Worm (Caenorhabditis elegans) whole organism, L3 larva: Measurements from ENCODE around the gene ZC190.8.

Experiments used
- R02D3.7 ChIP-seq: fragments of 150-350 bp; optimal IDR thresholded peaks from 2 replicates; lab custom pipeline; 2014; ENCODE audit warnings: missing biosample characterization, missing genetic modification characterization
- ZK546.5 ChIP-seq: sonication (generic microtip); optimal IDR thresholded peaks from 2 replicates; lab custom pipeline; 2017; ENCODE audit warnings: missing biosample characterization, missing genetic modification characterization
- aly-2 ChIP-seq: fragments of 150-350 bp; optimal IDR thresholded peaks from 2 replicates; lab custom pipeline; 2014; ENCODE audit warnings: missing biosample characterization, missing genetic modification characterization
- ama-1 ChIP-seq: fragments of 150-350 bp; optimal IDR thresholded peaks from 2 replicates; lab custom pipeline; 2018
- ceh-16 ChIP-seq: sonication (generic microtip); optimal IDR thresholded peaks from 2 replicates; lab custom pipeline; 2017; ENCODE audit warnings: missing biosample characterization, missing genetic modification characterization
- ceh-28 ChIP-seq: fragments of 150-350 bp; optimal IDR thresholded peaks from 2 replicates; lab custom pipeline; 2014; ENCODE audit warnings: missing biosample characterization, missing genetic modification reagents, missing genetic modification characterization
- ceh-82 ChIP-seq: fragments of 150-350 bp; optimal IDR thresholded peaks from 2 replicates; lab custom pipeline; 2014; ENCODE audit warnings: missing biosample characterization, missing genetic modification characterization
- ceh-9 ChIP-seq: sonication (generic microtip); optimal IDR thresholded peaks from 2 replicates; lab custom pipeline; 2018; ENCODE audit warnings: missing biosample characterization, missing genetic modification characterization
- daf-12 ChIP-seq: fragments of 150-350 bp; optimal IDR thresholded peaks from 2 replicates; lab custom pipeline; 2014; ENCODE audit warnings: missing biosample characterization, missing genetic modification reagents, missing genetic modification characterization
- egl-5 ChIP-seq: fragments of 150-350 bp; optimal IDR thresholded peaks from 2 replicates; lab custom pipeline; 2017; ENCODE audit warnings: missing biosample characterization, missing genetic modification reagents, missing genetic modification characterization, inconsistent platforms
- elt-1 ChIP-seq: fragments of 150-350 bp; optimal IDR thresholded peaks from 2 replicates; lab custom pipeline; 2014; ENCODE audit warnings: missing biosample characterization, missing genetic modification characterization
- elt-2 ChIP-seq: sonication (generic microtip); optimal IDR thresholded peaks from 2 replicates; lab custom pipeline; 2016; ENCODE audit warnings: missing genetic modification reagents, mild to moderate bottlenecking, missing genetic modification characterization, missing compliant biosample characterization
- elt-3 ChIP-seq, 3 experiments: fragments of 150-350 bp in 1 of 3; sonication (generic microtip) in 2 of 3; optimal IDR thresholded peaks; 2 replicates in 2 of 3; 4 replicates in 1 of 3; lab custom pipeline; 2014 to 2017; ENCODE audit warnings: missing biosample characterization in 3 of 3, missing genetic modification characterization in 3 of 3
- eor-1 ChIP-seq, 2 experiments: fragments of 150-350 bp; optimal IDR thresholded peaks; 2 replicates each; lab custom pipeline; 2014 to 2018; ENCODE audit warnings: missing biosample characterization in 2 of 2, missing genetic modification characterization in 2 of 2
- fkh-10 ChIP-seq: sonication (generic microtip); optimal IDR thresholded peaks from 2 replicates; lab custom pipeline; 2017; ENCODE audit warnings: missing biosample characterization, missing genetic modification reagents, missing genetic modification characterization
- fkh-2 ChIP-seq: fragments of 150-350 bp; optimal IDR thresholded peaks from 2 replicates; lab custom pipeline; 2014; ENCODE audit warnings: missing biosample characterization, missing genetic modification reagents, missing genetic modification characterization
- fos-1 ChIP-seq: fragments of 150-350 bp; optimal IDR thresholded peaks from 2 replicates; lab custom pipeline; 2014; ENCODE audit warnings: missing biosample characterization, missing genetic modification characterization
- hmg-11 ChIP-seq: sonication (generic microtip); optimal IDR thresholded peaks from 2 replicates; lab custom pipeline; 2016; ENCODE audit warnings: missing genetic modification characterization, missing compliant biosample characterization
- jun-1 ChIP-seq: fragments of 150-350 bp; optimal IDR thresholded peaks from 2 replicates; lab custom pipeline; 2014; ENCODE audit warnings: missing biosample characterization, missing genetic modification reagents, missing genetic modification characterization
- lin-15B ChIP-seq: fragments of 150-350 bp; optimal IDR thresholded peaks from 2 replicates; lab custom pipeline; 2014; ENCODE audit warnings: missing biosample characterization, missing genetic modification characterization
- lin-39 ChIP-seq: fragments of 150-350 bp; optimal IDR thresholded peaks from 2 replicates; lab custom pipeline; 2018; ENCODE audit warnings: missing biosample characterization, missing genetic modification reagents, missing genetic modification characterization
- lsy-12 ChIP-seq: sonication (generic microtip); optimal IDR thresholded peaks from 2 replicates; lab custom pipeline; 2016; ENCODE audit warnings: mild to moderate bottlenecking, missing genetic modification characterization, missing compliant biosample characterization
- mdl-1 ChIP-seq: fragments of 150-350 bp; optimal IDR thresholded peaks from 2 replicates; lab custom pipeline; 2014; ENCODE audit warnings: missing biosample characterization, missing genetic modification characterization
- mml-1 ChIP-seq: fragments of 150-350 bp; sonication (generic microtip); optimal IDR thresholded peaks from 3 replicates; lab custom pipeline; 2014; ENCODE audit warnings: missing biosample characterization, missing genetic modification characterization
- nfya-1 ChIP-seq: sonication (generic microtip); optimal IDR thresholded peaks from 2 replicates; lab custom pipeline; 2017; ENCODE audit warnings: missing genetic modification characterization, mild to moderate bottlenecking, missing compliant biosample characterization, antibody characterized with exemption, moderate library complexity; ENCODE audit not compliant: insufficient read depth
- nhr-11 ChIP-seq: fragments of 150-350 bp; optimal IDR thresholded peaks from 2 replicates; lab custom pipeline; 2014; ENCODE audit warnings: missing biosample characterization, missing genetic modification characterization
- nhr-12 ChIP-seq: fragments of 150-350 bp; optimal IDR thresholded peaks from 2 replicates; lab custom pipeline; 2014; ENCODE audit warnings: missing biosample characterization, missing genetic modification characterization
- nhr-23 ChIP-seq: fragments of 150-350 bp; optimal IDR thresholded peaks from 2 replicates; lab custom pipeline; 2014; ENCODE audit warnings: missing biosample characterization, missing genetic modification reagents, missing genetic modification characterization
- nhr-237 ChIP-seq: fragments of 150-350 bp; optimal IDR thresholded peaks from 2 replicates; lab custom pipeline; 2014; ENCODE audit warnings: missing biosample characterization, missing genetic modification characterization
- nhr-25 ChIP-seq: sonication (generic microtip); optimal IDR thresholded peaks from 2 replicates; lab custom pipeline; 2017; ENCODE audit warnings: missing biosample characterization, missing genetic modification characterization
- nhr-28 ChIP-seq: fragments of 150-350 bp; optimal IDR thresholded peaks from 2 replicates; lab custom pipeline; 2014; ENCODE audit warnings: missing biosample characterization, missing genetic modification characterization
- nhr-43 ChIP-seq: sonication (generic microtip); optimal IDR thresholded peaks from 2 replicates; lab custom pipeline; 2016; ENCODE audit warnings: mild to moderate bottlenecking, missing genetic modification characterization, missing compliant biosample characterization; ENCODE audit not compliant: poor library complexity, severe bottlenecking
- nhr-67 ChIP-seq: fragments of 150-350 bp; optimal IDR thresholded peaks from 2 replicates; lab custom pipeline; 2014; ENCODE audit warnings: missing biosample characterization, missing genetic modification characterization
- nhr-76 ChIP-seq: fragments of 150-350 bp; sonication (generic microtip); optimal IDR thresholded peaks from 5 replicates; lab custom pipeline; 2014; ENCODE audit warnings: missing biosample characterization, missing genetic modification characterization
- nhr-77 ChIP-seq: fragments of 150-350 bp; optimal IDR thresholded peaks from 2 replicates; lab custom pipeline; 2014; ENCODE audit warnings: missing biosample characterization, missing genetic modification characterization
- pha-4 ChIP-seq: fragments of 150-350 bp; optimal IDR thresholded peaks from 2 replicates; lab custom pipeline; 2014; ENCODE audit warnings: missing biosample characterization, missing genetic modification reagents, missing genetic modification characterization
- pqm-1 ChIP-seq: fragments of 150-350 bp; optimal IDR thresholded peaks from 2 replicates; lab custom pipeline; 2017; ENCODE audit warnings: missing biosample characterization, missing genetic modification characterization, inconsistent platforms
- sea-2 ChIP-seq: fragments of 150-350 bp; sonication (generic microtip); optimal IDR thresholded peaks from 4 replicates; lab custom pipeline; 2014; ENCODE audit warnings: missing biosample characterization, missing genetic modification reagents, missing genetic modification characterization
- skn-1 ChIP-seq: fragments of 150-350 bp; optimal IDR thresholded peaks from 2 replicates; lab custom pipeline; 2014; ENCODE audit warnings: missing biosample characterization, missing genetic modification characterization
- snpc-4 ChIP-seq: fragments of 150-350 bp; optimal IDR thresholded peaks from 2 replicates; lab custom pipeline; 2014; ENCODE audit warnings: missing biosample characterization, missing genetic modification characterization
- tbx-2 ChIP-seq: sonication (generic microtip); optimal IDR thresholded peaks from 2 replicates; lab custom pipeline; 2016; ENCODE audit warnings: mild to moderate bottlenecking, missing genetic modification characterization, missing compliant biosample characterization
- unc-39 ChIP-seq: sonication (generic microtip); optimal IDR thresholded peaks from 4 replicates; lab custom pipeline; 2017; ENCODE audit warnings: missing biosample characterization, missing genetic modification characterization
- unc-62 ChIP-seq: fragments of 150-350 bp; sonication (generic microtip); optimal IDR thresholded peaks from 4 replicates; lab custom pipeline; 2014; ENCODE audit warnings: missing biosample characterization, missing genetic modification reagents, missing genetic modification characterization
- zag-1 ChIP-seq: fragments of 150-350 bp; optimal IDR thresholded peaks from 2 replicates; lab custom pipeline; 2014; ENCODE audit warnings: missing biosample characterization, missing genetic modification characterization
- ztf-11 ChIP-seq: fragments of 150-350 bp; optimal IDR thresholded peaks from 2 replicates; lab custom pipeline; 2014; ENCODE audit warnings: missing biosample characterization, missing genetic modification characterization
- ztf-4 ChIP-seq: fragments of 150-350 bp; optimal IDR thresholded peaks from 2 replicates; lab custom pipeline; 2014; ENCODE audit warnings: missing biosample characterization, missing genetic modification characterization

ZC190.8 gene

ce11 chrV:8652177-8652576 is 35.4 kb downstream of the ZC190.8 start:
- TF ChIP-seq nhr-67 (no peak), lin-39 (peak; percentile 77), nfya-1 (tag; lab: Kevin White, UChicago) (no peak), elt-1 (tag; lab: Kevin White, UChicago) (peak; percentile 67), tbx-2 (tag; lab: Kevin White, UChicago) (no peak), ceh-82 (tag; lab: Kevin White, UChicago) (no peak), nhr-25 (peak; percentile 84), nhr-23 (tag; lab: Kevin White, UChicago) (peak; percentile 4), lin-15B (tag; lab: Kevin White, UChicago) (no peak), ZK546.5 (tag; lab: Kevin White, UChicago) (no peak), pqm-1 (tag; lab: Kevin White, UChicago) (no peak), pha-4 (tag; lab: Kevin White, UChicago) (no peak), ceh-28 (no peak), skn-1 (tag; lab: Kevin White, UChicago) (no peak), R02D3.7 (tag; lab: Kevin White, UChicago) (no peak), unc-39 (tag; lab: Kevin White, UChicago) (no peak), mml-1 (tag; lab: Kevin White, UChicago) (no peak), unc-62 (GFP tag; lab: Kevin White, UChicago) (peak; percentile 65), nhr-28 (tag; lab: Kevin White, UChicago) (no peak), mdl-1 (tag; lab: Kevin White, UChicago) (no peak), nhr-77 (tag; lab: Kevin White, UChicago) (no peak)

DNA sequence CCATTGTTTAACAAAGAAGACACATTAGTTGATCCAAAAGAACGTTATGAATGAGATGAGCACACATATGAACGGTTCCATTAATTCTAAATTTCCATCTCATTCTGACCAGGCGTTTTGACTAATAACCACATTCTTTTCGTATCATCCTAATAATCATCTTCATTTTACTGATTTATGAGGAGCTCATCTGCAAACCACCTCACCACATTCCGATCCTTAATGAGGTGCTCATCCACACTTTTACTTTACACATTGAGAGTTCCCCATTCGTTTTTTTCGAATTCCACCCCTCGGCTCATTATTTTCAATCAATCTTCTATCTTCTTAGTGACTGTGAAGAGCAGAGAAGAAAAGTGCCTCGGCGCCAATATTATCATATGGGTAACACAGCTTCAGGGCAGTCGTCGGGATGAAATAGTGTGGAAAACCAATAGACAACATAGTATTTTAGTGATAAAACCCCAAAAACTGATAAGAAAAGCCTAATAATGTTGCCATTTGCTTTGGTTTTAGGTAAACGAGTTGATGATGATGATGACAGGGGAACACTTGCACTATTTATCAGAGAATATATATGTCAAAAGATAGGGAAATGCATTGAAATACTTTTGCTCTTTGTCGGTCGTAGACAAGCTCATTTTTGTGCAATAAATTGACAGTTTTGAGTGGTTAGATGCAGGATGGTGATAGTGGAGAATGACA is 36.4 kb downstream of the ZC190.8 start:
- TF ChIP-seq mdl-1 (tag; lab: Kevin White, UChicago) (no peak), ZK546.5 (tag; lab: Kevin White, UChicago) (no peak), ztf-4 (tag; lab: Kevin White, UChicago) (no peak), nfya-1 (tag; lab: Kevin White, UChicago) (no peak), nhr-28 (tag; lab: Kevin White, UChicago) (no peak), ceh-82 (tag; lab: Kevin White, UChicago) (no peak), nhr-67 (no peak), daf-12 (tag; lab: Kevin White, UChicago) (no peak), fos-1 (tag; lab: Kevin White, UChicago) (no peak), fkh-10 (no peak), elt-3 (tag; optimal IDR thresholded peaks at IDR 0.05; lab: Kevin White, UChicago) (no peak), eor-1 (tag; optimal IDR thresholded peaks at IDR 0.05; lab: Kevin White, UChicago) (no peak), pha-4 (tag; lab: Kevin White, UChicago) (peak; percentile 75), lin-39 (no peak), lin-15B (tag; lab: Kevin White, UChicago) (no peak), unc-62 (GFP tag; lab: Kevin White, UChicago) (no peak), elt-2 (tag; lab: Kevin White, UChicago) (peak; percentile 100), nhr-25 (no peak), egl-5 (tag; lab: Kevin White, UChicago) (no peak), ceh-9 (tag; lab: Kevin White, UChicago) (no peak), skn-1 (tag; lab: Kevin White, UChicago) (peak; percentile 86), lsy-12 (tag; lab: Kevin White, UChicago) (peak; percentile 33), pqm-1 (tag; lab: Kevin White, UChicago) (peak; percentile 100), nhr-77 (tag; lab: Kevin White, UChicago) (no peak), R02D3.7 (tag; lab: Kevin White, UChicago) (no peak), nhr-237 (tag; lab: Kevin White, UChicago) (no peak), nhr-43 (no peak), ztf-11 (no peak), nhr-11 (no peak), sea-2 (GFP tag; lab: Kevin White, UChicago) (no peak), snpc-4 (no peak), tbx-2 (tag; lab: Kevin White, UChicago) (no peak), jun-1 (tag; lab: Kevin White, UChicago) (peak; percentile 87), zag-1 (tag; lab: Kevin White, UChicago) (no peak), nhr-23 (tag; lab: Kevin White, UChicago) (no peak), unc-39 (tag; lab: Kevin White, UChicago) (no peak), aly-2 (tag; lab: Kevin White, UChicago) (no peak), fkh-2 (tag; lab: Kevin White, UChicago) (no peak), nhr-12 (tag; lab: Kevin White, UChicago) (no peak), ceh-16 (tag; lab: Kevin White, UChicago) (no peak), ceh-28 (no peak), mml-1 (tag; lab: Kevin White, UChicago) (no peak), nhr-76 (tag; lab: Kevin White, UChicago) (no peak), ama-1 (lab: Kevin White, UChicago) (no peak), hmg-11 (tag; lab: Kevin White, UChicago) (no peak)
